Worm (Caenorhabditis elegans) whole organism, mixed stage, embryonic: Measurements from ENCODE around the gene gid-8.

Experiments
- bed-3 ChIP-seq: fragments of 200-800 bp; sonication (Bioruptor generic); optimal IDR thresholded peaks from 3 replicates; lab custom pipeline; 2018; ENCODE audit warnings: mild to moderate bottlenecking, missing genetic modification characterization, moderate library complexity, missing compliant biosample characterization
- blmp-1 ChIP-seq: fragments of 150-350 bp; optimal IDR thresholded peaks from 2 replicates; lab custom pipeline; 2014; ENCODE audit warnings: missing biosample characterization, missing genetic modification characterization
- ceh-39 ChIP-seq: fragments of 150-350 bp; optimal IDR thresholded peaks from 2 replicates; lab custom pipeline; 2014; ENCODE audit warnings: missing biosample characterization, missing genetic modification characterization
- ceh-83 ChIP-seq: fragments of 200-800 bp; sonication (Bioruptor generic); optimal IDR thresholded peaks from 2 replicates; lab custom pipeline; 2018; ENCODE audit warnings: mild to moderate bottlenecking, missing genetic modification characterization, missing compliant biosample characterization
- ces-1 ChIP-seq: fragments of 150-350 bp; optimal IDR thresholded peaks from 2 replicates; lab custom pipeline; 2014; ENCODE audit warnings: missing biosample characterization, missing genetic modification reagents, missing genetic modification characterization
- drap-1 ChIP-seq: fragments of 200-800 bp; sonication (Bioruptor generic); optimal IDR thresholded peaks from 3 replicates; lab custom pipeline; 2018; ENCODE audit warnings: mild to moderate bottlenecking, missing genetic modification characterization, missing compliant biosample characterization
- elt-1 ChIP-seq: sonication (generic microtip); optimal IDR thresholded peaks from 2 replicates; lab custom pipeline; 2017; ENCODE audit warnings: missing genetic modification characterization, mild to moderate bottlenecking, missing compliant biosample characterization, antibody characterized with exemption, moderate library complexity, borderline replicate concordance; ENCODE audit not compliant: insufficient read depth
- elt-3 ChIP-seq: fragments of 150-350 bp; optimal IDR thresholded peaks from 2 replicates; lab custom pipeline; 2014; ENCODE audit warnings: missing biosample characterization, missing genetic modification characterization
- flh-1 ChIP-seq: fragments of 200-800 bp; sonication (Bioruptor generic); optimal IDR thresholded peaks from 2 replicates; lab custom pipeline; 2018; ENCODE audit warnings: mild to moderate bottlenecking, missing genetic modification characterization, moderate library complexity, missing compliant biosample characterization
- ham-2 ChIP-seq: fragments of 200-800 bp; sonication (Bioruptor generic); optimal IDR thresholded peaks from 2 replicates; lab custom pipeline; 2018; ENCODE audit warnings: mild to moderate bottlenecking, missing genetic modification characterization, missing compliant biosample characterization
- hlh-1 ChIP-seq: fragments of 150-350 bp; optimal IDR thresholded peaks from 2 replicates; lab custom pipeline; 2014; ENCODE audit warnings: missing biosample characterization, missing genetic modification reagents, missing genetic modification characterization
- lin-13 ChIP-seq: fragments of 150-350 bp; optimal IDR thresholded peaks from 2 replicates; lab custom pipeline; 2014; ENCODE audit warnings: missing biosample characterization, missing genetic modification characterization
- lsy-2 ChIP-seq: fragments of 150-350 bp; optimal IDR thresholded peaks from 2 replicates; lab custom pipeline; 2014; ENCODE audit warnings: missing biosample characterization, missing genetic modification characterization
- mep-1 ChIP-seq: fragments of 150-350 bp; optimal IDR thresholded peaks from 2 replicates; lab custom pipeline; 2017; ENCODE audit warnings: missing biosample characterization, missing genetic modification reagents, missing genetic modification characterization, inconsistent platforms
- mls-2 ChIP-seq: sonication (generic microtip); optimal IDR thresholded peaks from 2 replicates; lab custom pipeline; 2016; ENCODE audit warnings: mild to moderate bottlenecking, missing genetic modification characterization, moderate library complexity, missing compliant biosample characterization
- nhr-2 ChIP-seq: fragments of 150-350 bp; optimal IDR thresholded peaks from 2 replicates; lab custom pipeline; 2014; ENCODE audit warnings: missing biosample characterization, missing genetic modification characterization
- nhr-237 ChIP-seq: fragments of 150-350 bp; optimal IDR thresholded peaks from 2 replicates; lab custom pipeline; 2014; ENCODE audit warnings: missing biosample characterization, missing genetic modification characterization
- nhr-28 ChIP-seq: fragments of 150-350 bp; optimal IDR thresholded peaks from 2 replicates; lab custom pipeline; 2014; ENCODE audit warnings: missing biosample characterization, missing genetic modification characterization
- nhr-76 ChIP-seq: sonication (generic microtip); optimal IDR thresholded peaks from 2 replicates; lab custom pipeline; 2017; ENCODE audit warnings: missing biosample characterization, missing genetic modification characterization
- pha-4 ChIP-seq: fragments of 150-350 bp; optimal IDR thresholded peaks from 2 replicates; lab custom pipeline; 2018; ENCODE audit warnings: missing biosample characterization, missing genetic modification reagents, missing genetic modification characterization
- sem-2 ChIP-seq: fragments of 200-800 bp; sonication (Bioruptor generic); optimal IDR thresholded peaks from 2 replicates; lab custom pipeline; 2018; ENCODE audit warnings: mild to moderate bottlenecking, missing genetic modification characterization, missing compliant biosample characterization
- snpc-4 ChIP-seq: fragments of 150-350 bp; optimal IDR thresholded peaks from 2 replicates; lab custom pipeline; 2014; ENCODE audit warnings: missing biosample characterization, missing genetic modification characterization
- sptf-1 ChIP-seq: sonication (generic microtip); optimal IDR thresholded peaks from 2 replicates; lab custom pipeline; 2017; ENCODE audit warnings: mild to moderate bottlenecking, missing genetic modification characterization, moderate library complexity, missing compliant biosample characterization
- tbx-8 ChIP-seq: fragments of 200-800 bp; sonication (Bioruptor generic); optimal IDR thresholded peaks from 2 replicates; lab custom pipeline; 2018; ENCODE audit warnings: mild to moderate bottlenecking, missing genetic modification characterization, moderate library complexity, missing compliant biosample characterization
- unc-120 ChIP-seq: sonication (generic microtip); optimal IDR thresholded peaks from 2 replicates; lab custom pipeline; 2017; ENCODE audit warnings: missing genetic modification characterization, missing compliant biosample characterization; ENCODE audit not compliant: poor library complexity, severe bottlenecking
- unc-62 ChIP-seq: fragments of 150-350 bp; optimal IDR thresholded peaks from 2 replicates; lab custom pipeline; 2014; ENCODE audit warnings: missing biosample characterization, missing genetic modification reagents, missing genetic modification characterization
- zip-8 ChIP-seq: fragments of 150-350 bp; optimal IDR thresholded peaks from 2 replicates; lab custom pipeline; 2014; ENCODE audit warnings: missing biosample characterization, missing genetic modification characterization
- ztf-11 ChIP-seq: fragments of 150-350 bp; optimal IDR thresholded peaks from 2 replicates; lab custom pipeline; 2014; ENCODE audit warnings: missing biosample characterization, missing genetic modification characterization

The gid-8 gene

DNA sequence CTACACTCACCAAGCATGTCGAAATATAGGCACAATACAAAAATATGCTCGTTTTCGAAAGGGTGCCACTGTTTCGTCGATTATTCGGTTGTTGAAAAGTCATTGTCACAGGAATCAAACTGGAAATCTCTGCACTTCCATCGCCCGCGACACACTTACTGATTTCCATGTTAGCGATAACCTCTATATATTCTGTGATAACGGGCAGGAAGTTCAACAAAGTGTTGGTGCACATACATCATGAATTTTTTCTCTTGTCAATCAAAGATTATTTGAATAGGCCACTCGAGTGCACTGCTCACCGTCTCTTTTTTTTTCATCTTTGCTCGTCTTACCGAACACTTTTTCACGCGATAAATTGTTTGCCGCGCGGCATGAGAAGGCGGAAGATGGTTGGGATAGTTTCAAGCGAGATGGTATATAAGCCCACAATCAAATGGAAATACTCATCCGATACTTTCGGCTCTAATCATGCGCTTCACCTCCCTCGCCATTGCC lies 3.0 kb upstream of the gid-8 start, which contains the start of the genes fpn-1.2 and pqn-54:
Gene fpn-1.2, minus strand, starts transcription at position 157 of the 498 bp plus-strand sequence.
Gene pqn-54, plus strand, starts transcription at position 448 of the 498 bp plus-strand sequence.
- TF ChIP-seq pha-4 (tag; lab: Kevin White, UChicago) = no peak
- TF ChIP-seq lin-13 (tag; lab: Kevin White, UChicago) = no peak
- no peak for TF ChIP-seq nhr-76 (tag; lab: Kevin White, UChicago)
- no peak for TF ChIP-seq sptf-1 (tag; lab: Kevin White, UChicago)
- no peak for TF ChIP-seq tbx-8
- TF ChIP-seq nhr-237 (tag; lab: Kevin White, UChicago) = no peak
- no peak for TF ChIP-seq flh-1 (GFP tag; lab: Kevin White, UChicago)
- TF ChIP-seq unc-62 (GFP tag; lab: Kevin White, UChicago) = no peak
- TF ChIP-seq mls-2 (tag; lab: Kevin White, UChicago) = no peak
- TF ChIP-seq ham-2 = no peak
- TF ChIP-seq elt-1 (tag; lab: Kevin White, UChicago) = no peak
- no peak for TF ChIP-seq nhr-28 (tag; lab: Kevin White, UChicago)
- no peak for TF ChIP-seq sem-2 (GFP tag; lab: Kevin White, UChicago)
- TF ChIP-seq snpc-4 (tag; lab: Kevin White, UChicago) = no peak
- TF ChIP-seq mep-1 (tag; lab: Kevin White, UChicago) = no peak
- TF ChIP-seq drap-1 = no peak
- TF ChIP-seq ceh-83 (GFP tag; lab: Kevin White, UChicago) = no peak
- no peak for TF ChIP-seq ces-1
- TF ChIP-seq nhr-2 (tag; lab: Kevin White, UChicago) = no peak
- no peak for TF ChIP-seq blmp-1 (tag; lab: Kevin White, UChicago)

- TF ChIP-seq bed-3 (GFP tag; lab: Kevin White, UChicago) (no peak), ztf-11 (no peak), mep-1 (tag; lab: Kevin White, UChicago) (no peak), ceh-39 (no peak)
These were observed 1.6 kb upstream of the gid-8 start for ce11 chrV:1465932-1466331.

DNA sequence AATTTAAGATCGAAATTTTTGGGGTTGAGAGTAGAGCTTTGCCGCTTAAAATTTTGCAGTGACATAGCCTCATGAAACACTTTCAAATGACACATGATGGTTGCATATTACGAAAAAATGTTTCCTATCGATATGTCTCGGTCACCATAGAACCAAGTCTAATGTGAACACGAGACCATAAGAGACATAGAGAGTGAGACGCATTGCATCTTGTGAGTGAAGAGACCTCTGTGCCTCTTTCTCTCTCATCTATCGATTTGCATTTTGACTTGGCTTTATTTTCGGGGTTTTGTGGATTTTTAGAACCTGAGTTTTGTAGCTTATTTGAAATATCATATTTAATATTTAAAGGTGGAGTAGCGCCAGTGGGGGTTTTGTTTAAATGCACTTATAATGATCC lies 595 bp upstream of the gid-8 start:
- TF ChIP-seq elt-3 (tag; lab: Kevin White, UChicago) (no peak), unc-120 (tag; lab: Kevin White, UChicago) (peak; percentile 23)

- TF ChIP-seq ham-2 (no peak), nhr-76 (tag; lab: Kevin White, UChicago) (no peak)
These were observed 1.4 kb downstream of the gid-8 start for ce11 chrV:1468905-1469304.

DNA sequence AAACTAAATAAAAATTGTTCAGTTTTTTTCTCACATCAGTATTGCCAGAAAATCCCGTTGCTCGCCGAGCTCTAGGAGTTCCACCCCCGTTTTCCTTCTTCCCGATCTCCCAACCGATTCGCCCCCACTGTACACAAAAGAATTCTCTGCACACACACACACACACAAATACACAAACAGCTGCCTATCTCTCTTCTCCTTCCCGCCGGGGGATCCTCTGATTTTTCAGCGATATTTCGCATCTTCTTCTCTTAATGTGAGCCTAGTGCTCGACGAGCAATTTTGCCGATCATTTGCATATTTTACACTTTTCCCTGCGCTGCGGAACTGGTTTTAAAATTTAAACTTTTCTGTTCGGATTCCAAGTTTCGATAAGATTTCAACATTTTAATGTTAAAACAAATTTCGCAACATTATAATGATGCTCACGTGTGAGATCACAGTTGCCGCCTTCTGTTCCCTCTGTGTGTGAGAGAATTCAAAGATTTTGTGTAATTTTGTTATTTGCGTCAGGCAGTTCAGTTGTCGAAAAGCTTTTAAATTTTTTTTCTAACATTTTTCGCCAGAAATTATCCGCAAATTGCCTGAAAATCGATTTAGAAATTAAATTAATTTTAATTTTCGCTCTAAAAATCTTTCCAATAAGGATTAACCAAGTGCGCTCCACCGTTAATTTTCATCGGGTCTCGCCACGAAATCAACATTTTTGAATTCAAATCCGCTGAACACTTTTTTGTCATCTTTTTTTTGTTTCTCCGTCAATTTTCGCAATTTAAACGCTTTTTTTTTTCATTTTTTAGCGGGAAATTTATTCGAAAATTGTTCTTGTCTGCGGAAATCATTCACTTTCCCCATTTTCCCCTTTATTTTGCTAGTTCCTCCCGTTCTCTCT lies 3.8 kb downstream of the gid-8 start:
- TF ChIP-seq mep-1 (tag; lab: Kevin White, UChicago) (peak; percentile 64), snpc-4 (tag; lab: Kevin White, UChicago) (no peak), ceh-39 (no peak), nhr-28 (tag; lab: Kevin White, UChicago) (no peak), pha-4 (tag; lab: Kevin White, UChicago) (peak; percentile 32), zip-8 (tag; lab: Kevin White, UChicago) (no peak), elt-3 (tag; lab: Kevin White, UChicago) (no peak), drap-1 (no peak), hlh-1 (tag; lab: Kevin White, UChicago) (peak; percentile 95), mls-2 (tag; lab: Kevin White, UChicago) (no peak), elt-1 (tag; lab: Kevin White, UChicago) (no peak), nhr-2 (tag; lab: Kevin White, UChicago) (no peak), unc-120 (tag; lab: Kevin White, UChicago) (peak; percentile 64), ztf-11 (no peak), ces-1 (peak; percentile 80), lsy-2 (tag; lab: Kevin White, UChicago) (peak; percentile 47), bed-3 (GFP tag; lab: Kevin White, UChicago) (no peak), sptf-1 (tag; lab: Kevin White, UChicago) (no peak), nhr-237 (tag; lab: Kevin White, UChicago) (peak; percentile 10), tbx-8 (no peak), unc-62 (GFP tag; lab: Kevin White, UChicago) (peak; percentile 23)
